Fruit fly (Drosophila melanogaster) whole organism, embryonic: ENCODE measurements around the gene Dhdds.

Source experiments
- B-H2 ChIP-seq: fragments of 200-800 bp; sonication (Bioruptor generic); optimal IDR thresholded peaks from 2 replicates; lab custom pipeline; 2018; ENCODE audit warnings: missing biosample characterization, mild to moderate bottlenecking, missing genetic modification characterization
- CG11560 ChIP-seq: fragments of 200-800 bp; sonication (Bioruptor generic); IDR thresholded peaks from 3 replicates; pipeline ENCODE4 v1.3.6; 2022; ENCODE audit warnings: missing biosample characterization, missing genetic modification characterization
- CG12236 ChIP-seq: fragments of 200-800 bp; sonication (Bioruptor generic); optimal IDR thresholded peaks from 2 replicates; lab custom pipeline; 2016; ENCODE audit warnings: missing biosample characterization, missing genetic modification characterization
- CG12744 ChIP-seq: fragments of 200-800 bp; sonication (Bioruptor generic); optimal IDR thresholded peaks from 2 replicates; lab custom pipeline; 2016; ENCODE audit warnings: missing biosample characterization, missing genetic modification characterization
- CG13624 ChIP-seq: fragments of 200-800 bp; sonication (Bioruptor generic); optimal IDR thresholded peaks from 2 replicates; lab custom pipeline; 2016; ENCODE audit warnings: missing biosample characterization, missing genetic modification characterization
- CG14965 ChIP-seq: fragments of 200-800 bp; sonication (Bioruptor generic); optimal IDR thresholded peaks from 2 replicates; lab custom pipeline; 2016; ENCODE audit warnings: missing biosample characterization, missing genetic modification characterization, borderline replicate concordance
- CG1602 ChIP-seq: fragments of 200-800 bp; sonication (Bioruptor generic); optimal IDR thresholded peaks from 3 replicates; lab custom pipeline; 2016; ENCODE audit warnings: missing biosample characterization, missing genetic modification characterization
- CG16813 ChIP-seq: fragments of 200-800 bp; sonication (Bioruptor generic); IDR thresholded peaks from 3 replicates; pipeline ENCODE4 v1.3.6; 2022; ENCODE audit warnings: missing biosample characterization, missing genetic modification characterization; ENCODE audit not compliant: partially characterized antibody
- CG16863 ChIP-seq: fragments of 200-800 bp; sonication (Bioruptor generic); optimal IDR thresholded peaks from 3 replicates; lab custom pipeline; 2016; ENCODE audit warnings: missing biosample characterization, missing genetic modification characterization
- CG18599 ChIP-seq: fragments of 200-800 bp; sonication (Bioruptor generic); optimal IDR thresholded peaks from 3 replicates; lab custom pipeline; 2017; ENCODE audit warnings: missing biosample characterization, missing genetic modification characterization, mild to moderate bottlenecking, moderate library complexity, missing genetic modification reagents
- CG2678 ChIP-seq: fragments of 200-800 bp; sonication (Bioruptor generic); optimal IDR thresholded peaks from 3 replicates; lab custom pipeline; 2019; ENCODE audit warnings: missing biosample characterization, mild to moderate bottlenecking, missing genetic modification characterization, moderate library complexity
- CG33213 ChIP-seq: fragments of 200-800 bp; sonication (Bioruptor generic); optimal IDR thresholded peaks from 3 replicates; lab custom pipeline; 2016; ENCODE audit warnings: missing biosample characterization, missing genetic modification characterization
- CG34224 ChIP-seq: fragments of 200-800 bp; sonication (Bioruptor generic); IDR thresholded peaks from 3 replicates; pipeline ENCODE4 v1.3.6; 2022; ENCODE audit warnings: missing biosample characterization, missing genetic modification characterization; ENCODE audit not compliant: partially characterized antibody
- CG3726 ChIP-seq: fragments of 200-800 bp; sonication (Bioruptor generic); IDR thresholded peaks from 3 replicates; pipeline ENCODE4, ENCODE4 v1.3.6; 2022; ENCODE audit warnings: missing biosample characterization, missing genetic modification characterization
- CG42726 ChIP-seq: fragments of 200-800 bp; sonication (Bioruptor generic); IDR thresholded peaks from 2 replicates; pipeline ENCODE4 v1.3.6; 2022; ENCODE audit warnings: missing biosample characterization, missing genetic modification characterization; ENCODE audit not compliant: partially characterized antibody
- CG4424 ChIP-seq: fragments of 200-800 bp; sonication (Bioruptor generic); optimal IDR thresholded peaks from 3 replicates; lab custom pipeline; 2016; ENCODE audit warnings: missing biosample characterization, missing genetic modification characterization
- CG4854 ChIP-seq: fragments of 200-800 bp; sonication (Bioruptor generic); optimal IDR thresholded peaks from 2 replicates; lab custom pipeline; 2016; ENCODE audit warnings: missing biosample characterization, missing genetic modification characterization, inconsistent platforms
- CG7928 ChIP-seq: fragments of 200-800 bp; sonication (Bioruptor generic); optimal IDR thresholded peaks from 2 replicates; lab custom pipeline; 2017; ENCODE audit warnings: missing biosample characterization, mild to moderate bottlenecking, missing genetic modification characterization
- CG9609 ChIP-seq: fragments of 200-800 bp; sonication (Bioruptor generic); optimal IDR thresholded peaks from 3 replicates; lab custom pipeline; 2016; ENCODE audit warnings: missing biosample characterization, missing genetic modification characterization
- CG9727 ChIP-seq: fragments of 200-800 bp; sonication (Bioruptor generic); optimal IDR thresholded peaks from 3 replicates; lab custom pipeline; 2017; ENCODE audit warnings: missing biosample characterization, mild to moderate bottlenecking, missing genetic modification characterization
- CrebB ChIP-seq: fragments of 200-800 bp; sonication (Bioruptor generic); optimal IDR thresholded peaks from 3 replicates; lab custom pipeline; 2018; ENCODE audit warnings: missing biosample characterization, mild to moderate bottlenecking, missing genetic modification characterization
- E2f2 ChIP-seq: fragments of 200-800 bp; sonication (Bioruptor generic); IDR thresholded peaks from 2 replicates; pipeline ENCODE4 v1.3.6; 2022; ENCODE audit warnings: missing biosample characterization, missing genetic modification characterization
- ERR ChIP-seq: fragments of 200-800 bp; sonication (Bioruptor generic); optimal IDR thresholded peaks from 2 replicates; lab custom pipeline; 2016; ENCODE audit warnings: missing biosample characterization, missing genetic modification characterization
- Ets65A ChIP-seq: fragments of 200-800 bp; sonication (Bioruptor generic); peaks from one replicate; lab custom pipeline; 2016; ENCODE audit warnings: missing biosample characterization, missing genetic modification characterization
- Gsc ChIP-seq: fragments of 200-800 bp; sonication (Bioruptor generic); IDR thresholded peaks from 2 replicates; pipeline ENCODE4 v1.3.6; 2022; ENCODE audit warnings: missing biosample characterization, missing genetic modification characterization
- HLH54F ChIP-seq: fragments of 200-800 bp; sonication (Bioruptor generic); optimal IDR thresholded peaks from 3 replicates; lab custom pipeline; 2016; ENCODE audit warnings: missing biosample characterization, missing genetic modification characterization
- Hmr ChIP-seq: fragments of 200-800 bp; sonication (Bioruptor generic); optimal IDR thresholded peaks from 3 replicates; lab custom pipeline; 2017; ENCODE audit warnings: mild to moderate bottlenecking, missing biosample characterization, missing genetic modification reagents, missing genetic modification characterization
- Hsf ChIP-seq: fragments of 200-800 bp; sonication (Bioruptor generic); optimal IDR thresholded peaks from 3 replicates; lab custom pipeline; 2016; ENCODE audit warnings: missing biosample characterization, missing genetic modification characterization
- Jarid2 ChIP-seq: fragments of 200-800 bp; sonication (Bioruptor generic); optimal IDR thresholded peaks from 3 replicates; lab custom pipeline; 2017; ENCODE audit warnings: mild to moderate bottlenecking, missing biosample characterization, missing genetic modification reagents, missing genetic modification characterization
- NFAT ChIP-seq: fragments of 200-800 bp; sonication (Bioruptor generic); IDR thresholded peaks from 2 replicates; pipeline ENCODE4 v1.3.6; 2022; ENCODE audit warnings: missing biosample characterization, missing genetic modification characterization
- Side ChIP-seq: fragments of 200-800 bp; sonication (Bioruptor generic); optimal IDR thresholded peaks from 2 replicates; lab custom pipeline; 2016; ENCODE audit warnings: missing biosample characterization, missing genetic modification characterization
- Sin3A ChIP-seq: fragments of >200 bp; optimal IDR thresholded peaks from 2 replicates; lab custom pipeline; 2018
- Sox100B ChIP-seq: fragments of 200-800 bp; sonication (Bioruptor generic); optimal IDR thresholded peaks from 3 replicates; lab custom pipeline; 2018; ENCODE audit warnings: missing biosample characterization, mild to moderate bottlenecking, missing genetic modification characterization
- Taf1 ChIP-seq: fragments of 200-800 bp; sonication (Bioruptor generic); IDR thresholded peaks from 2 replicates; pipeline ENCODE4 v1.3.6; 2022; ENCODE audit warnings: missing biosample characterization, missing genetic modification characterization
- chif ChIP-seq, 2 experiments: fragments of 200-800 bp; sonication (Bioruptor generic); optimal IDR thresholded peaks; 3 replicates each; lab custom pipeline; 2016; ENCODE audit warnings: missing biosample characterization in 2 of 2, missing genetic modification characterization in 2 of 2
- chm ChIP-seq: fragments of 200-800 bp; sonication (Bioruptor generic); IDR thresholded peaks from 2 replicates; pipeline ENCODE4 v1.3.6; 2022; ENCODE audit warnings: missing biosample characterization, missing genetic modification characterization
- danr ChIP-seq: fragments of 200-800 bp; sonication (Bioruptor generic); IDR thresholded peaks from 2 replicates; pipeline ENCODE4 v1.3.6; 2022; ENCODE audit warnings: missing biosample characterization, missing genetic modification characterization
- dmrt11E ChIP-seq: fragments of 200-800 bp; sonication (Bioruptor generic); optimal IDR thresholded peaks from 3 replicates; lab custom pipeline; 2018; ENCODE audit warnings: missing biosample characterization, mild to moderate bottlenecking, missing genetic modification characterization, moderate library complexity
- exex ChIP-seq: fragments of 200-800 bp; sonication (Bioruptor generic); optimal IDR thresholded peaks from 4 replicates; lab custom pipeline; 2018; ENCODE audit warnings: missing biosample characterization, mild to moderate bottlenecking, missing genetic modification characterization, moderate library complexity
- eyg ChIP-seq: fragments of 200-800 bp; sonication (Bioruptor generic); optimal IDR thresholded peaks from 3 replicates; lab custom pipeline; 2016; ENCODE audit warnings: missing biosample characterization, missing genetic modification characterization
- hb ChIP-seq: fragments of 200-800 bp; sonication (Bioruptor generic); IDR thresholded peaks from 3 replicates; pipeline ENCODE4 v1.3.6; 2022; ENCODE audit warnings: missing biosample characterization, missing genetic modification characterization; ENCODE audit not compliant: partially characterized antibody
- her ChIP-seq: fragments of 200-800 bp; sonication (Bioruptor generic); optimal IDR thresholded peaks from 2 replicates; lab custom pipeline; 2016; ENCODE audit warnings: missing biosample characterization, missing genetic modification characterization
- nerfin-1 ChIP-seq: fragments of 200-800 bp; sonication (Bioruptor generic); optimal IDR thresholded peaks from 3 replicates; lab custom pipeline; 2019; ENCODE audit warnings: missing biosample characterization, mild to moderate bottlenecking, missing genetic modification characterization, moderate library complexity
- pb ChIP-seq: fragments of 200-800 bp; sonication (Bioruptor generic); optimal IDR thresholded peaks from 3 replicates; lab custom pipeline; 2016; ENCODE audit warnings: missing biosample characterization, missing genetic modification characterization
- pfk ChIP-seq: fragments of 200-800 bp; sonication (Bioruptor generic); optimal IDR thresholded peaks from 2 replicates; lab custom pipeline; 2018; ENCODE audit warnings: missing biosample characterization, mild to moderate bottlenecking, missing genetic modification characterization, moderate library complexity
- pros ChIP-seq: fragments of 200-800 bp; sonication (Bioruptor generic); optimal IDR thresholded peaks from 3 replicates; lab custom pipeline; 2019; ENCODE audit warnings: missing biosample characterization, mild to moderate bottlenecking, missing genetic modification characterization, moderate library complexity
- run ChIP-seq: fragments of 200-800 bp; sonication (Bioruptor generic); optimal IDR thresholded peaks from 3 replicates; lab custom pipeline; 2018; ENCODE audit warnings: missing biosample characterization, mild to moderate bottlenecking, missing genetic modification characterization
- sens ChIP-seq: fragments of 200-800 bp; sonication (Bioruptor generic); peaks from one replicate; lab custom pipeline; 2016; ENCODE audit warnings: missing biosample characterization, missing genetic modification characterization
- tna ChIP-seq: fragments of 200-800 bp; sonication (Bioruptor generic); IDR thresholded peaks from 2 replicates; pipeline ENCODE4 v1.3.6; 2022; ENCODE audit warnings: missing biosample characterization, missing genetic modification characterization; ENCODE audit not compliant: partially characterized antibody

Dhdds gene

DNA sequence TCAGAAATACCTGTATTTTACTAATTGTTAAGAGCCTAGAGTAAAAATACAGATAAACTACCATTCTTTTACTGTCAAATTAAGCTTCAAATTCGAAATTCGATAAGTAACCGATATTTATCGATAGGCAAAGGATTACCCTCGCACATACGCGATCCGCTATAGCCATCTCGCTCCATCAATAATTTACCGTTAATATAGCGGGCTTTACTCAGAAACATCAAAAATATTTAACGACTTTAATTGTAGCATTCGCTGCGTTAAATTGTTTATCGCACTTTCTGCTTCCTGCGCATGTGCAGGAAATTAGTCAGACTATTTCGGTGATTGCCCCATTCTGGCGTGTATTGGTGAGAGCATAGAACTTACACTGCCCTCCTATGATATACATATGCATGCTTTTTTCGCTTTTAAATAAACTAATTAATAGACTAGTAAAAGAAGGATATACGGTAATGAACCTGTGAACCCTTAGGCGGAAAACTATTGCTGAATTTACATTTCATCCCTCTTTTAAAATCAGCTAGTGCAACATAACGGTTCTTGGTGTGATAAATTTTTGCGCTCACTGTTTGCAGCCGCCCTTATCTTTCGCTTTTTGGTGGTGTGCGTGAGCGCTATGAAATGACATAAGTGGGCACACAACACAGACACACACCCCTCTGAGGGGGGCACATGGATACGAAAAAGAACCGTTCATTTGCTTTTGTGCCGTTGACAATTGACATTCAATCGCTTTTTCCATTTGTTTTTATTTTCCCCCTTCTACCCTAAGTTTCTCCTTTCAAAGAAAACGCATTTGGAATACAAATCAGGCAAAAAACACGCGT lies 24.7 kb downstream of the Dhdds start, which contains the start of the genes dpr14 and spidey (continued):
- TF ChIP-seq hb (GFP tag; lab: Robert Waterston, UW) (no peak), B-H2 (peak; percentile 90), CG4854 (peak; percentile 83), CrebB (tag; lab: Kevin White, UChicago) (peak; percentile 87), CG7928 (GFP tag; lab: Kevin White, UChicago) (peak; percentile 55), CG12744 (GFP tag; lab: Kevin White, UChicago) (peak; percentile 71), CG1602 (GFP tag; lab: Kevin White, UChicago) (peak; percentile 81), HLH54F (peak; percentile 92), CG4424 (peak; percentile 86), Sox100B (peak; percentile 86), Ets65A (peak; percentile 97), sens (GFP tag; lab: Kevin White, UChicago) (peak; percentile 97), pfk (GFP tag; lab: Kevin White, UChicago) (peak; percentile 12), CG16863 (GFP tag; lab: Kevin White, UChicago) (peak; percentile 88), CG33213 (GFP tag; lab: Kevin White, UChicago) (peak; percentile 80), E2f2 (GFP tag; lab: Robert Waterston, UW) (peak; percentile 66), Hmr (GFP tag; lab: Kevin White, UChicago) (peak; percentile 95), eyg (GFP tag; lab: Kevin White, UChicago) (peak; percentile 67), CG13624 (GFP tag; lab: Kevin White, UChicago) (peak; percentile 88), CG14965 (GFP tag; lab: Kevin White, UChicago) (peak; percentile 36), CG42726 (GFP tag; lab: Robert Waterston, UW) (no peak), CG34224 (GFP tag; lab: Robert Waterston, UW) (peak; percentile 46; the same call in 1 of the 3 replicates), CG11560 (tag; lab: Robert Waterston, UW) (peak; percentile 79; the same call in 2 of the 3 replicates), NFAT (peak; percentile 83), Jarid2 (GFP tag; lab: Kevin White, UChicago) (peak; percentile 74), CG16813 (GFP tag; lab: Robert Waterston, UW) (peak; percentile 51; the same call in 1 of the 3 replicates), danr (GFP tag; lab: Robert Waterston, UW) (peak; percentile 84), nerfin-1 (peak; percentile 86), CG9609 (peak; percentile 84), CG9727 (GFP tag; lab: Kevin White, UChicago) (peak; percentile 88), Side (GFP tag; lab: Kevin White, UChicago) (peak; percentile 87), chm (GFP tag; lab: Robert Waterston, UW) (peak; percentile 75), dmrt11E (tag; lab: Kevin White, UChicago) (peak; percentile 73), tna (GFP tag; lab: Robert Waterston, UW) (no peak), exex (tag; lab: Kevin White, UChicago) (peak; percentile 80), her (GFP tag; lab: Kevin White, UChicago) (peak; percentile 85), CG12236 (peak; percentile 72), Sin3A (lab: Kevin White, UChicago) (no peak), CG2678 (peak; percentile 96), pros (GFP tag; lab: Kevin White, UChicago) (peak; percentile 78), CG3726 (GFP tag; lab: Robert Waterston, UW) (peak; percentile 72; the same call in 2 of the 3 replicates), run (tag; lab: Kevin White, UChicago) (peak; percentile 84), Gsc (GFP tag; lab: Robert Waterston, UW) (peak; percentile 62), Taf1 (GFP tag; lab: Robert Waterston, UW) (peak; percentile 89), CG18599 (GFP tag; lab: Kevin White, UChicago) (peak; percentile 97), pb (peak; percentile 22), Hsf (GFP tag; lab: Kevin White, UChicago) (peak; percentile 88), ERR (peak; percentile 77), chif (GFP tag; optimal IDR thresholded peaks at IDR 0.05; lab: Kevin White, UChicago) (peak; percentile 80 to 87)
